Fruit fly (Drosophila melanogaster): ENCODE results near the gene mthl7.

Gene mthl7

dm6 chr3L:8151727-8152199, 28.6 kb downstream of the mthl7 start, which contains the start of gene CG13676:
Gene CG13676, minus strand, starts transcription at chr3L:8151813.
- TF ChIP-seq vfl (GFP tag; optimal IDR thresholded peaks at IDR 0.05) (no peak), CG14667 (GFP tag; IDR thresholded peaks at IDR 0.05) (no peak), grn (GFP tag; optimal IDR thresholded peaks at IDR 0.05) (no peak), CG14441 (GFP tag; IDR thresholded peaks at IDR 0.05) (no peak), slou (GFP tag; optimal IDR thresholded peaks at IDR 0.05) (no peak), CG11085 (GFP tag; IDR thresholded peaks at IDR 0.05) (no peak), lbe (GFP tag; optimal IDR thresholded peaks at IDR 0.05) (no peak), NK7.1 (GFP tag; optimal IDR thresholded peaks at IDR 0.05) (no peak), Lhr (GFP tag; optimal IDR thresholded peaks at IDR 0.05) (no peak), D19A (tag; optimal IDR thresholded peaks at IDR 0.05) (no peak), CG1529 (GFP tag; optimal IDR thresholded peaks at IDR 0.05) (no peak), toy (GFP tag; IDR thresholded peaks at IDR 0.05) (no peak), pb (GFP tag; optimal IDR thresholded peaks at IDR 0.05) (no peak), zfh2 (GFP tag; optimal IDR thresholded peaks at IDR 0.05) (no peak), pan (optimal IDR thresholded peaks at IDR 0.05) (no peak), pan (GFP tag; optimal IDR thresholded peaks at IDR 0.05 in 1 of 2, IDR thresholded peaks at IDR 0.05 in 1 of 2) (no peak), CG10431 (GFP tag; optimal IDR thresholded peaks at IDR 0.05) (no peak), PHDP (tag; optimal IDR thresholded peaks at IDR 0.05) (no peak), zf30C (GFP tag; optimal IDR thresholded peaks at IDR 0.05) (no peak), Nf-YC (tag; optimal IDR thresholded peaks at IDR 0.05) (peak; percentile 34), CG4617 (GFP tag; optimal IDR thresholded peaks at IDR 0.05; ENCODE audit: borderline replicate concordance) (no peak), CG10321 (GFP tag; IDR thresholded peaks at IDR 0.05) (no peak), ro (GFP tag; IDR thresholded peaks at IDR 0.05) (no peak), Myb (GFP tag; optimal IDR thresholded peaks at IDR 0.05) (no peak), CG10147 (GFP tag; optimal IDR thresholded peaks at IDR 0.05) (no peak), oc (tag; optimal IDR thresholded peaks at IDR 0.05) (peak; percentile 54), dati (GFP tag; IDR thresholded peaks at IDR 0.05) (no peak), abd-A (tag; optimal IDR thresholded peaks at IDR 0.05) (peak; percentile 4), corto (GFP tag; optimal IDR thresholded peaks at IDR 0.05) (peak; percentile 66), unc-4 (GFP tag; IDR thresholded peaks at IDR 0.05; ENCODE audit: partially characterized antibody) (0 out of 2 replicates have a peak, but pooled peaks have one; percentile 26), so (GFP tag; IDR thresholded peaks at IDR 0.05) (0 out of 3 replicates have a peak, but pooled peaks have one; percentile 11), CG10543 (GFP tag; optimal IDR thresholded peaks at IDR 0.05) (peak; percentile 40), CG16815 (GFP tag; optimal IDR thresholded peaks at IDR 0.05) (no peak), Mes4 (GFP tag; optimal IDR thresholded peaks at IDR 0.05) (no peak), ham (GFP tag; IDR thresholded peaks at IDR 0.05) (no peak), br (optimal IDR thresholded peaks at IDR 0.05) (no peak), run (tag; optimal IDR thresholded peaks at IDR 0.05) (no peak), CG2712 (tag; optimal IDR thresholded peaks at IDR 0.05) (no peak), CG5953 (GFP tag; IDR thresholded peaks at IDR 0.05) (no peak), CG4707 (GFP tag; optimal IDR thresholded peaks at IDR 0.05) (no peak), CG1832 (GFP tag; optimal IDR thresholded peaks at IDR 0.05) (no peak), gsb-n (tag; optimal IDR thresholded peaks at IDR 0.05) (no peak), CG8944 (GFP tag; optimal IDR thresholded peaks at IDR 0.05) (no peak), dmrt11E (tag; optimal IDR thresholded peaks at IDR 0.05) (no peak), schlank (tag; optimal IDR thresholded peaks at IDR 0.05) (no peak), GATAe (GFP tag; conservative IDR thresholded peaks at IDR 0.05) (no peak), sd (tag; optimal IDR thresholded peaks at IDR 0.05) (peak; percentile 20), nerfin-2 (GFP tag; IDR thresholded peaks at IDR 0.05; ENCODE audit: partially characterized antibody) (no peak), slbo (GFP tag; IDR thresholded peaks at IDR 0.05) (no peak), mirr (GFP tag; optimal IDR thresholded peaks at IDR 0.05) (no peak), CG10565 (GFP tag; optimal IDR thresholded peaks at IDR 0.05) (no peak), jigr1 (GFP tag; IDR thresholded peaks at IDR 0.05) (no peak)
